Fruit fly (Drosophila melanogaster) whole organism, wandering third instar larva: Measurements from ENCODE around the gene uncNacbeta.

Experiments
- CG9705 ChIP-seq: fragments of 200-800 bp; sonication (Bioruptor generic); optimal IDR thresholded peaks from 2 replicates; lab custom pipeline; 2018; ENCODE audit warnings: missing biosample characterization, mild to moderate bottlenecking, missing genetic modification characterization
- Dfd ChIP-seq: fragments of >200 bp; optimal IDR thresholded peaks from 2 replicates; lab custom pipeline; 2017; ENCODE audit warnings: missing biosample characterization, missing genetic modification characterization
- Hnf4 ChIP-seq: fragments of 200-800 bp; sonication (Bioruptor generic); optimal IDR thresholded peaks from 2 replicates; lab custom pipeline; 2016; ENCODE audit warnings: missing biosample characterization, mild to moderate bottlenecking, missing genetic modification characterization
- Hr83 ChIP-seq: fragments of 200-300 bp; sonication (Bioruptor generic); optimal IDR thresholded peaks from 2 replicates; lab custom pipeline; 2016; ENCODE audit warnings: missing biosample characterization, mild to moderate bottlenecking, missing genetic modification characterization, moderate library complexity; ENCODE audit not compliant: poor library complexity, severe bottlenecking
- Rel ChIP-seq, 2 experiments: fragments of 200-800 bp; sonication (Bioruptor generic) in 1 of 2; optimal IDR thresholded peaks; 2 replicates in 1 of 2; 3 replicates in 1 of 2; lab custom pipeline; 2016 to 2019; ENCODE audit warnings: mild to moderate bottlenecking in 2 of 2, missing biosample characterization in 2 of 2, missing genetic modification characterization in 2 of 2, moderate library complexity in 1 of 2
- br ChIP-seq: fragments of 200-800 bp; sonication (Bioruptor generic); optimal IDR thresholded peaks from 2 replicates; lab custom pipeline; 2016; ENCODE audit warnings: missing biosample characterization, missing genetic modification characterization
- h ChIP-seq: fragments of 200-800 bp; sonication (Bioruptor generic); optimal IDR thresholded peaks from 3 replicates; lab custom pipeline; 2016; ENCODE audit warnings: missing biosample characterization, mild to moderate bottlenecking, missing genetic modification characterization
- psq ChIP-seq: fragments of 200-800 bp; sonication (Bioruptor generic); optimal IDR thresholded peaks from 3 replicates; lab custom pipeline; 2017; ENCODE audit warnings: missing biosample characterization, mild to moderate bottlenecking, missing genetic modification characterization, moderate library complexity
- sage ChIP-seq: fragments of 200-800 bp; sonication (Bioruptor generic); optimal IDR thresholded peaks from 2 replicates; lab custom pipeline; 2016; ENCODE audit warnings: missing biosample characterization, mild to moderate bottlenecking, missing genetic modification characterization
- tai ChIP-seq: sonication (Bioruptor generic); optimal IDR thresholded peaks from 2 replicates; lab custom pipeline; 2016; ENCODE audit warnings: missing biosample characterization, missing genetic modification characterization
- usp ChIP-seq: fragments of >200 bp; optimal IDR thresholded peaks from 2 replicates; lab custom pipeline; 2017; ENCODE audit warnings: missing biosample characterization, missing genetic modification characterization

dm6 chr2L:521940-522632 is 41.5 kb downstream of the uncNacbeta start:
- TF ChIP-seq psq (GFP tag; lab: Kevin White, UChicago) (no peak), Hr83 (GFP tag; lab: Kevin White, UChicago) (no peak), usp (GFP tag; lab: Kevin White, UChicago) (no peak), Dfd (GFP tag; lab: Kevin White, UChicago) (no peak), tai (GFP tag; lab: Kevin White, UChicago) (no peak), Hnf4 (GFP tag; lab: Kevin White, UChicago) (no peak), sage (GFP tag; lab: Kevin White, UChicago) (no peak), Rel (GFP tag; optimal IDR thresholded peaks at IDR 0.05; lab: Kevin White, UChicago) (no peak), Rel (tag; optimal IDR thresholded peaks at IDR 0.05; lab: Kevin White, UChicago) (no peak), h (GFP tag; lab: Kevin White, UChicago) (peak; percentile 35), CG9705 (no peak), br (GFP tag; lab: Kevin White, UChicago) (no peak)
